Worm (Caenorhabditis elegans) whole organism, L4 larva: Measurements from ENCODE around the gene Y97E10AR.8.

Source experiments
- F10B5.3 ChIP-seq: sonication (generic microtip); optimal IDR thresholded peaks from 2 replicates; lab custom pipeline; 2016; ENCODE audit warnings: mild to moderate bottlenecking, missing genetic modification characterization, missing compliant biosample characterization
- F49E8.2 ChIP-seq: sonication (generic microtip); optimal IDR thresholded peaks from 2 replicates; lab custom pipeline; 2016; ENCODE audit warnings: missing compliant biosample characterization, mild to moderate bottlenecking, missing genetic modification characterization, borderline replicate concordance
- R02D3.7 ChIP-seq: fragments of 150-350 bp; sonication (generic microtip); optimal IDR thresholded peaks from 3 replicates; lab custom pipeline; 2014; ENCODE audit warnings: missing biosample characterization, missing genetic modification characterization
- aha-1 ChIP-seq: fragments of 150-350 bp; peaks from one replicate; lab custom pipeline; 2014; ENCODE audit warnings: missing biosample characterization, missing genetic modification characterization
- attf-4 ChIP-seq: sonication (generic microtip); optimal IDR thresholded peaks from 3 replicates; lab custom pipeline; 2017; ENCODE audit warnings: missing biosample characterization, missing genetic modification characterization
- ceh-20 ChIP-seq: fragments of 200-800 bp; sonication (Bioruptor generic); IDR thresholded peaks from 2 replicates; pipeline ENCODE4 v1.3.6; 2022; ENCODE audit warnings: missing genetic modification reagents, missing genetic modification characterization, missing compliant biosample characterization
- ceh-82 ChIP-seq: sonication (generic microtip); optimal IDR thresholded peaks from 2 replicates; lab custom pipeline; 2017; ENCODE audit warnings: missing biosample characterization, missing genetic modification characterization
- ctbp-1 ChIP-seq: fragments of 200-800 bp; sonication (Bioruptor generic); IDR thresholded peaks from 2 replicates; pipeline ENCODE4 v1.3.6; 2022; ENCODE audit warnings: missing genetic modification reagents, missing genetic modification characterization, missing compliant biosample characterization
- daf-12 ChIP-seq: fragments of 150-350 bp; optimal IDR thresholded peaks from 2 replicates; lab custom pipeline; 2014; ENCODE audit warnings: missing biosample characterization, missing genetic modification reagents, missing genetic modification characterization
- daf-16 ChIP-seq, 3 experiments: sonication (generic microtip); optimal IDR thresholded peaks; 2 replicates each; lab custom pipeline; 2016 to 2017; ENCODE audit warnings: missing genetic modification characterization in 3 of 3, missing genetic modification reagents in 3 of 3, mild to moderate bottlenecking in 2 of 3, missing compliant biosample characterization in 2 of 3, missing biosample characterization in 1 of 3, moderate library complexity in 1 of 3
- daf-8 ChIP-seq: fragments of 200-800 bp; sonication (Bioruptor generic); IDR thresholded peaks from 2 replicates; pipeline ENCODE4 v1.3.6; 2022; ENCODE audit warnings: missing genetic modification characterization, missing compliant biosample characterization
- dmd-6 ChIP-seq: fragments of 200-800 bp; sonication (Bioruptor generic); IDR thresholded peaks from 2 replicates; pipeline ENCODE4 v1.3.6; 2022; ENCODE audit warnings: missing genetic modification reagents, missing genetic modification characterization, missing compliant biosample characterization
- dmd-8 ChIP-seq: fragments of 200-800 bp; sonication (Bioruptor generic); IDR thresholded peaks from 2 replicates; pipeline ENCODE4 v1.3.6; 2022; ENCODE audit warnings: missing genetic modification characterization, missing compliant biosample characterization
- dmd-9 ChIP-seq: fragments of 200-800 bp; sonication (Bioruptor generic); IDR thresholded peaks from 2 replicates; pipeline ENCODE4 v1.3.6; 2022; ENCODE audit warnings: missing genetic modification reagents, missing genetic modification characterization, missing compliant biosample characterization
- dpl-1 ChIP-seq: fragments of 150-350 bp; optimal IDR thresholded peaks from 2 replicates; lab custom pipeline; 2014; ENCODE audit warnings: missing biosample characterization, missing genetic modification reagents, missing genetic modification characterization
- egl-27 ChIP-seq: sonication (generic microtip); optimal IDR thresholded peaks from 3 replicates; lab custom pipeline; 2017; ENCODE audit warnings: missing biosample characterization, missing genetic modification reagents, missing genetic modification characterization
- egl-43 ChIP-seq: fragments of 200-800 bp; sonication (Bioruptor generic); IDR thresholded peaks from 2 replicates; pipeline ENCODE4 v1.3.6; 2022; ENCODE audit warnings: missing genetic modification reagents, missing genetic modification characterization, missing compliant biosample characterization
- fos-1 ChIP-seq: fragments of 150-350 bp; optimal IDR thresholded peaks from 2 replicates; lab custom pipeline; 2014; ENCODE audit warnings: missing biosample characterization, missing genetic modification characterization
- gei-8 ChIP-seq: fragments of 200-800 bp; sonication (Bioruptor generic); optimal IDR thresholded peaks from 2 replicates; lab custom pipeline; 2018; ENCODE audit warnings: mild to moderate bottlenecking, missing genetic modification characterization, missing compliant biosample characterization
- hif-1 ChIP-seq, 2 experiments: sonication (generic microtip); optimal IDR thresholded peaks; 2 replicates each; lab custom pipeline; 2016 to 2017; ENCODE audit warnings: missing compliant biosample characterization in 2 of 2, missing genetic modification characterization in 2 of 2, missing genetic modification reagents in 2 of 2, missing genotype in 2 of 2, mild to moderate bottlenecking in 1 of 2
- hlh-30 ChIP-seq: sonication (generic microtip); optimal IDR thresholded peaks from 2 replicates; lab custom pipeline; 2017; ENCODE audit warnings: antibody characterized with exemption, mild to moderate bottlenecking, missing genetic modification characterization, missing compliant biosample characterization; ENCODE audit not compliant: insufficient read depth
- lim-7 ChIP-seq: fragments of 200-800 bp; sonication (Bioruptor generic); IDR thresholded peaks from 2 replicates; pipeline ENCODE4 v1.3.6; 2022; ENCODE audit warnings: missing genetic modification characterization, missing compliant biosample characterization
- lin-13 ChIP-seq: fragments of 150-350 bp; optimal IDR thresholded peaks from 2 replicates; lab custom pipeline; 2014; ENCODE audit warnings: missing biosample characterization, missing genetic modification reagents, missing genetic modification characterization
- lin-15B ChIP-seq: fragments of 150-350 bp; sonication (generic microtip); optimal IDR thresholded peaks from 3 replicates; lab custom pipeline; 2014; ENCODE audit warnings: missing biosample characterization, missing genetic modification characterization
- madf-5 ChIP-seq, 2 experiments: fragments of 200-800 bp; sonication (Bioruptor generic); IDR thresholded peaks; 2 replicates each; pipeline ENCODE4 v1.3.6; 2022; ENCODE audit warnings: missing compliant biosample characterization in 2 of 2, missing genetic modification characterization in 2 of 2
- mdl-1 ChIP-seq, 2 experiments: fragments of 150-350 bp in 1 of 2; sonication (generic microtip) in 1 of 2; optimal IDR thresholded peaks; 2 replicates each; lab custom pipeline; 2014 to 2017; ENCODE audit warnings: missing biosample characterization in 2 of 2, missing genetic modification characterization in 2 of 2
- mxl-2 ChIP-seq: fragments of 200-800 bp; sonication (Bioruptor generic); conservative IDR thresholded peaks from 2 replicates; pipeline ENCODE4 v1.3.6; 2022; ENCODE audit warnings: missing genetic modification reagents, missing genetic modification characterization, missing compliant biosample characterization
- nhr-10 ChIP-seq: fragments of 150-350 bp; optimal IDR thresholded peaks from 2 replicates; lab custom pipeline; 2014; ENCODE audit warnings: missing biosample characterization, missing genetic modification characterization
- nhr-102 ChIP-seq: sonication (generic microtip); optimal IDR thresholded peaks from 2 replicates; lab custom pipeline; 2016; ENCODE audit warnings: mild to moderate bottlenecking, missing genetic modification characterization, moderate library complexity, missing compliant biosample characterization
- nhr-11 ChIP-seq: fragments of 150-350 bp; optimal IDR thresholded peaks from 2 replicates; lab custom pipeline; 2014; ENCODE audit warnings: missing biosample characterization, missing genetic modification characterization
- nhr-25 ChIP-seq: sonication (generic microtip); optimal IDR thresholded peaks from 2 replicates; lab custom pipeline; 2017; ENCODE audit warnings: missing genetic modification characterization, mild to moderate bottlenecking, missing compliant biosample characterization, antibody characterized with exemption, moderate library complexity, borderline replicate concordance; ENCODE audit not compliant: insufficient read depth
- nhr-77 ChIP-seq: fragments of 150-350 bp; optimal IDR thresholded peaks from 2 replicates; lab custom pipeline; 2014; ENCODE audit warnings: missing biosample characterization, missing genetic modification characterization
- php-3 ChIP-seq: fragments of 200-800 bp; sonication (Bioruptor generic); IDR thresholded peaks from 2 replicates; pipeline ENCODE4 v1.3.6; 2022; ENCODE audit warnings: missing genetic modification reagents, missing genetic modification characterization, missing compliant biosample characterization
- skn-1 ChIP-seq: fragments of 150-350 bp; optimal IDR thresholded peaks from 2 replicates; lab custom pipeline; 2014; ENCODE audit warnings: missing biosample characterization, missing genetic modification characterization
- tag-97 ChIP-seq: fragments of 200-800 bp; sonication (Bioruptor generic); IDR thresholded peaks from 2 replicates; pipeline ENCODE4 v1.3.6; 2022; ENCODE audit warnings: missing genetic modification characterization, missing compliant biosample characterization
- unc-62 ChIP-seq, 3 experiments: fragments of 150-350 bp in 1 of 3; sonication (generic microtip); optimal IDR thresholded peaks in 2 of 3; peaks in 1 of 3; 1 replicate in 1 of 3; 2 replicates in 2 of 3; lab custom pipeline; 2014 to 2017; ENCODE audit warnings: missing biosample characterization in 3 of 3, missing genetic modification characterization in 3 of 3, missing genetic modification reagents in 3 of 3, missing genotype in 1 of 3
- zip-11 ChIP-seq: fragments of 200-800 bp; sonication (Bioruptor generic); IDR thresholded peaks from 2 replicates; pipeline ENCODE4 v1.3.6; 2022; ENCODE audit warnings: missing genetic modification characterization, missing compliant biosample characterization

Y97E10AR.8 gene

DNA sequence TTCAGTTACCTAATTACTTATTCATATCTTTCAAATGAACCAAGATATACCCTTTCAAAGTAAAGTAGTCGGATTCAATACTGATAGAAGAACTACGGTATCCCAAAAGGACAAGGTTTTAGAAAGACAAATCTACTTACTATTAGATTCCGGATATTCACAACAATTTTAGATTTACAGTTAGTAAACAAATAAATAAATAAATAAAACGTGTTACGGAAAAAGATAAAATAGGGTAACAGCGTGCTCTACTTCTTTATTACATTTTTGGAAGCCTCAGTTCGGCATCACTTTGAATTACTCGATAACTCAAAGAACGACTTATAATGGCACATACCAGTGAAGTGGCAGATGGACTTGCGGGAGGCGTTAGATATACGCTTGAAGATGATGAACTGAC is at the start of gene Y97E10AR.8:
Gene Y97E10AR.8, plus strand, starts transcription at position 301 of the 400 bp plus-strand sequence.
- TF ChIP-seq nhr-11 (tag; lab: Kevin White, UChicago) (no peak), nhr-77 (tag; lab: Kevin White, UChicago) (no peak), dmd-8 (GFP tag; lab: Robert Waterston, UW) (no peak), lim-7 (GFP tag; lab: Robert Waterston, UW) (no peak), php-3 (GFP tag; lab: Robert Waterston, UW) (no peak), R02D3.7 (no peak), ceh-82 (tag; lab: Kevin White, UChicago) (no peak), dpl-1 (GFP tag; lab: Kevin White, UChicago) (no peak), mxl-2 (no peak), ceh-20 (GFP tag; lab: Robert Waterston, UW) (no peak), hif-1 (tag; optimal IDR thresholded peaks at IDR 0.05; lab: Kevin White, UChicago) (no peak), nhr-10 (tag; lab: Kevin White, UChicago) (no peak), F10B5.3 (tag; lab: Kevin White, UChicago) (no peak), dmd-6 (GFP tag; lab: Robert Waterston, UW) (no peak), gei-8 (no peak)
- TF ChIP-seq, all 104 proteins: peak for 0

DNA sequence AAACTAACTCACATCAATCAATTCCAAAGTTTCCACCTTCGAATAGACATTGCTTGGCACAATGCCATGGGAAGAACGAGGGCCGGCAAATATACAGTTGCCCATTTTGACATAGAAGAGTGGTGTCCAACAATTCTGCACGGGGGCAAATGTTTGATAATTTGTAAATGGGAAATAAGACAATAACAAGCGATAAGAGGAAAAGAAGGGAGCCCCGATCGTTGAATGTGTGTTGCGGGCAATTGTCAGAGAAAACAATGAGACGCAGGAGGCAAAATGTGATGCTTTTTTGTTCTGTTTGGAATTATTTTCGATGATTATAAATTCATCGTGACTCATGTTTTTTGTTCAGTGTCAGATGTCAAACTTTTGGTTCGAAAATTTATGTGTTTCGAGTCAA is 48.9 kb upstream of the Y97E10AR.8 start, which contains the start of gene pals-34:
Gene pals-34, minus strand, starts transcription at position 280 of the 400 bp plus-strand sequence.
- TF ChIP-seq ceh-82 (tag; lab: Kevin White, UChicago) (no peak), daf-16 (GFP tag; optimal IDR thresholded peaks at IDR 0.05; lab: Kevin White, UChicago) (no peak), daf-16 (tag; optimal IDR thresholded peaks at IDR 0.05; lab: Kevin White, UChicago) (peak; percentile 80), daf-8 (no peak), dmd-9 (GFP tag; lab: Robert Waterston, UW) (no peak), mdl-1 (tag; optimal IDR thresholded peaks at IDR 0.05; lab: Kevin White, UChicago) (no peak), aha-1 (tag; lab: Kevin White, UChicago) (peak; percentile 24), egl-27 (tag; lab: Kevin White, UChicago) (no peak), tag-97 (GFP tag; lab: Robert Waterston, UW) (no peak)

DNA sequence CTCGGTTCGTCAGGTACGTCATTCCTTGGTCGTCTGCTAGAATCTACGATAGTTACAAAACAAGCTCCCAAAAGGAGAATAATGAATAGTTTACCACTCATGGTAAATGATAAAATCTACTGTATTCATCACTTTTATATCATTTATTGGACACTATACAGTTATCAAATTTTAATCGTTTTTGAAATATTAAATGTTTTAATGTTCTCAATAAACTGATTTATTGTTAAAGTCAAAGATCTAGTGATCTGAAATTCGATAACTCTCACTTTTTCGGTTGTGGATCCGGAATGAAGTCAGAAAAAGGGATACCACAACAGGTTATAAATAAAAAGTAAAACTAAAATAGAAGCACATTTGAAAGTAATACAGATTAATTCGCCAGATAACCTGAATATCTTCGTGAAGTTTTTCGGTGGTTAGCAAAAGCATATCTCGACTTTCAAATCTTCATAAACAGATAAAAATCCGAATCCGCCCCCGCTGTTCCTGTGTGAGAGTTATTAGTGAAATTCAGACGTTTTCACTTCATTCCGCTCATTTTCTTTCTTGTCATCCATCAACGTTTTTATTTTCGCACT is 46.3 kb upstream of the Y97E10AR.8 start, which contains the start of the genes clec-217 and F26D11.2:
Gene clec-217, minus strand, starts transcription at position 101 of the 581 bp plus-strand sequence.
Gene F26D11.2, plus strand, starts transcription at position 531 of the 581 bp plus-strand sequence.
- TF ChIP-seq lin-15B (tag; lab: Kevin White, UChicago) (no peak), egl-43 (GFP tag; lab: Robert Waterston, UW) (no peak), skn-1 (tag; lab: Kevin White, UChicago) (no peak), madf-5 (GFP tag; IDR thresholded peaks at IDR 0.05; lab: Robert Waterston, UW) (no peak), daf-12 (tag; lab: Kevin White, UChicago) (no peak), php-3 (GFP tag; lab: Robert Waterston, UW) (no peak), hlh-30 (tag; lab: Kevin White, UChicago) (no peak), ctbp-1 (GFP tag; lab: Robert Waterston, UW) (no peak), attf-4 (no peak), fos-1 (no peak), mxl-2 (no peak), zip-11 (no peak), hif-1 (tag; optimal IDR thresholded peaks at IDR 0.05; lab: Kevin White, UChicago) (no peak), F49E8.2 (tag; lab: Kevin White, UChicago) (no peak), nhr-102 (no peak), lin-13 (GFP tag; lab: Kevin White, UChicago) (no peak)

DNA sequence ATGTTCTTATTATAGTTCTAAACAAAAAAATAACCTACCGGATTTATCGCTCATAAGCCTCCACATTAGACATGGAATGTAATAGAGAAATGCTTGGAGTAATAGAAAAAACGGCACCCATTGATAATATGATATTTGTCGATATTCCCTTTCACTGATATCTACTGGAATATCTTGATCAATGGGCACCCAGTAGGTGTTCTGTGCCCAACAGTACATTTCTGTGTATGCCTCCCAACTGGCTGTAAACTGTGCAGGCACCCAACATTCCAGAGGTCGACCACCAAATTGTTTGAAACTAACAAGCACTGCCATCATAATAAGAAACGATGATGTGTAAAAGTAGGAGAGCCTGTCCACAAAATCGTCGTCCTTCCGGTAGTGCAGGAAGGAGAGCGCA is 40.7 kb upstream of the Y97E10AR.8 start:
- TF ChIP-seq nhr-25 (tag; lab: Kevin White, UChicago): no peak
- TF ChIP-seq unc-62 (GFP tag; optimal IDR thresholded peaks at IDR 0.05 in 1 of 2; lab: Kevin White, UChicago): peak in 1 of 2 experiments; percentile 96
- TF ChIP-seq unc-62 (tag; optimal IDR thresholded peaks at IDR 0.05; lab: Kevin White, UChicago): no peak
- TF ChIP-seq, all 104 proteins: peak for 1
